Worm (Caenorhabditis elegans) whole organism, L1 larva: ENCODE results near the gene nlp-53.

Experiments
- blmp-1 ChIP-seq: fragments of 150-350 bp; optimal IDR thresholded peaks from 2 replicates; lab custom pipeline; 2014; ENCODE audit warnings: missing biosample characterization, missing genetic modification characterization
- fkh-4 ChIP-seq: sonication (generic microtip); optimal IDR thresholded peaks from 2 replicates; lab custom pipeline; 2016; ENCODE audit warnings: missing compliant biosample characterization, missing genetic modification characterization, borderline replicate concordance
- tbx-2 ChIP-seq: sonication (generic microtip); optimal IDR thresholded peaks from 2 replicates; lab custom pipeline; 2016; ENCODE audit warnings: missing genetic modification characterization, missing compliant biosample characterization
- unc-62 ChIP-seq: fragments of 150-350 bp; optimal IDR thresholded peaks from 2 replicates; lab custom pipeline; 2014; ENCODE audit warnings: missing biosample characterization, missing genetic modification reagents, missing genetic modification characterization

DNA sequence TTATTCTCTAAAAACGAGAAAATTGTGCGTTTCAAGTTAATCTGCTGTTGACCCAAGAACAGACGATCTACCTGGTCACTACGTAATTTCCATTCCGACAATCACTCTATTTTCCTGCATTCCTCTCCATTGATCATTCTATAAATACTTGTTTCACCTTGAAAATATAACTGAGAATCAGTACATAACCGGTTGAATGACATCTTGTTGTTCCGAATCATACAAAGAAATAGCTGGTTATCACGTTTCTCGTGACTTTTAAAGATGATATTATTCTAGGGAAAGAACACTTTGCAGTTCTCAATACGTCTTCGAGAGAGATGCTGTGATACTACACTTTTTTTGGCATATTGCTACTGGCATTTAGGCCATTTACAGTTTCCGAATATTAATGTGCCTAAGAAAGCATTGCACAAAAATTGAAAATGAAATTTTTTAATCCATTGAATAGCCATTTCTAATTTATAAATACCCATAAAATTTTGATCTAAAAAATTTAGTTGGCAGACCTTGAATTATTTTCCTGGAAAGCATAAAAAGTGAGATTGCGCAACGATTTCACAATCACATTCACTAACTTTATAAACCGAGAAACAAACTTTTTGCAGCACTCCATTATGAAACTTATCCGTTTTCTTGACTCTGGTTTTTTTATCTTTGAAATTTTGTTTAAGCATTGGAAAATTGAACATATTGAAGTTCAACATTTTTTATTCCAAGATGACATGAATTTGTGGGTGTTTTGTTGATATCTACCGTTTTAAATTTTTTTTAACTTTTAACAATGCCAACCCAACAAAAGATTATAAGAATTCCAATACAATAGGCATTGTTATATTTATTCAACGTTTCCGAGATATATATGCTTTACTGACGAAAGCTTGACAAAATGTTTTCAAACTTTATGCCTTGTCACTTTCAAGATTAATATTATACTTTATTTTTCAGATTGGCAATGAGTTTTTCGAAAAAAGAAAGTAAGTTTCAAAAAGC lies 45.3 kb downstream of the nlp-53 start, which contains the start of gene C04A11.5:
- TF ChIP-seq unc-62 (no peak), blmp-1 (peak; percentile 9), fkh-4 (no peak), tbx-2 (tag; lab: Kevin White, UChicago) (no peak)
